Worm (Caenorhabditis elegans) whole organism, L4 larva: Measurements from ENCODE around the gene T06C12.11.

Experiments used
- R02D3.7 ChIP-seq: fragments of 150-350 bp; sonication (generic microtip); optimal IDR thresholded peaks from 3 replicates; lab custom pipeline; 2014; ENCODE audit warnings: missing biosample characterization, missing genetic modification characterization
- Y75B8A.6 ChIP-seq: fragments of 200-800 bp; sonication (Bioruptor generic); IDR thresholded peaks from 2 replicates; pipeline ENCODE4 v1.3.6; 2022; ENCODE audit warnings: missing genetic modification reagents, missing genetic modification characterization, missing compliant biosample characterization
- ama-1 ChIP-seq: fragments of 150-350 bp; optimal IDR thresholded peaks from 2 replicates; lab custom pipeline; 2014; ENCODE audit warnings: inconsistent platforms, mixed read lengths
- ctbp-1 ChIP-seq: fragments of 200-800 bp; sonication (Bioruptor generic); IDR thresholded peaks from 2 replicates; pipeline ENCODE4 v1.3.6; 2022; ENCODE audit warnings: missing genetic modification reagents, missing genetic modification characterization, missing compliant biosample characterization
- gei-8 ChIP-seq: fragments of 200-800 bp; sonication (Bioruptor generic); optimal IDR thresholded peaks from 2 replicates; lab custom pipeline; 2018; ENCODE audit warnings: mild to moderate bottlenecking, missing genetic modification characterization, missing compliant biosample characterization
- nhr-11 ChIP-seq: fragments of 150-350 bp; optimal IDR thresholded peaks from 2 replicates; lab custom pipeline; 2014; ENCODE audit warnings: missing biosample characterization, missing genetic modification characterization
- ztf-11 ChIP-seq: fragments of 150-350 bp; optimal IDR thresholded peaks from 2 replicates; lab custom pipeline; 2014; ENCODE audit warnings: missing biosample characterization, missing genetic modification characterization

DNA sequence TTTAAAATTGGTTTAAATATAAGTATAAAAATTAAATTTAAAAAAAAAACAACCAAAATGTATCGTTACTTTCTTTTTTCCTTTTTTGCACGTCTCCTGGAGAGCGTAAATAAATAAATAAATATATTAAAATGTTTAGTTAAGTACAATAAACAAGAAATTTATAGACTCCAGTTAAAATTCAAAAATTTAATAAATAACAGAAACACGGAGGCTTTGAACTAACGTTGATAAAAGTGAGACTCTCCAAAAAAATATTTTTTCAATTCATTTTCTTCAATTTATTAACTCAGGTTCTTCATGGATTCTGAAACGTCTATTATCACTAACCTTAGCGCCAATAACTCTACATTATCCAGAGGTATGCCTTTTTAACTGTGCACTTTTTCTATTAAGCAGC lies 1.0 kb upstream of the T06C12.11 start, which contains the start of gene T06C12.12:
- TF ChIP-seq ama-1 (lab: Kevin White, UChicago): no peak
- TF ChIP-seq ztf-11 (tag; lab: Kevin White, UChicago): no peak
- no peak for TF ChIP-seq nhr-11
- no peak for TF ChIP-seq gei-8
- TF ChIP-seq Y75B8A.6 (GFP tag; lab: Robert Waterston, UW): no peak
- no peak for TF ChIP-seq ctbp-1
- no peak for TF ChIP-seq R02D3.7 (tag; lab: Kevin White, UChicago)
